Worm (Caenorhabditis elegans): Measurements from ENCODE around the gene rfc-4.

The rfc-4 gene

ce11 chrIII:6969781-6970342 lies 2.2 kb upstream of the rfc-4 start:
- no peak for TF ChIP-seq ama-1 (optimal IDR thresholded peaks at IDR 0.05)
- no peak for TF ChIP-seq nfya-1 (tag; optimal IDR thresholded peaks at IDR 0.05)

ce11 chrIII:6970744-6971143 lies 1.3 kb upstream of the rfc-4 start:
- TF ChIP-seq K09A11.1 (tag; optimal IDR thresholded peaks at IDR 0.05; ENCODE audit: insufficient read depth) (no peak), K02D7.2 (tag; optimal IDR thresholded peaks at IDR 0.05) (no peak), ceh-2 (tag; optimal IDR thresholded peaks at IDR 0.05) (no peak), Y22D7AL.16 (tag; optimal IDR thresholded peaks at IDR 0.05) (no peak), ztf-16 (tag; optimal IDR thresholded peaks at IDR 0.05) (no peak), ceh-31 (tag; optimal IDR thresholded peaks at IDR 0.05) (no peak), ref-2 (tag; optimal IDR thresholded peaks at IDR 0.05) (no peak), ceh-22 (tag; optimal IDR thresholded peaks at IDR 0.05) (no peak), T23F11.4 (GFP tag; optimal IDR thresholded peaks at IDR 0.05) (no peak), ttx-3 (tag; optimal IDR thresholded peaks at IDR 0.05) (no peak), rnt-1 (tag; optimal IDR thresholded peaks at IDR 0.05) (no peak), ceh-30 (tag; optimal IDR thresholded peaks at IDR 0.05) (no peak)

ce11 chrIII:6973682-6974081 lies 1.6 kb downstream of the rfc-4 start, which contains the start of gene F31E3.2:
Gene F31E3.2 (plus strand): TSS chrIII:6973982.
- TF ChIP-seq ceh-14 (tag; optimal IDR thresholded peaks at IDR 0.05) = no peak
- TF ChIP-seq ceh-48 (tag; optimal IDR thresholded peaks at IDR 0.05) = peak; percentile 22

- TF ChIP-seq ahr-1 (tag; optimal IDR thresholded peaks at IDR 0.05) = no peak
- no peak for TF ChIP-seq pqm-1 (tag; optimal IDR thresholded peaks at IDR 0.05)
Measured at ce11 chrIII:6974952-6975351, 2.9 kb downstream of the rfc-4 start.

ce11 chrIII:6978875-6979274 lies 6.8 kb downstream of the rfc-4 start:
- TF ChIP-seq fkh-10 (GFP tag; optimal IDR thresholded peaks at IDR 0.05) (no peak), ceh-48 (tag; optimal IDR thresholded peaks at IDR 0.05) (no peak), ceh-31 (tag; optimal IDR thresholded peaks at IDR 0.05) (peak; percentile 65), ceh-18 (tag; optimal IDR thresholded peaks at IDR 0.05) (peak; percentile 18), sdc-2 (tag; optimal IDR thresholded peaks at IDR 0.05) (no peak), sox-2 (GFP tag; IDR thresholded peaks at IDR 0.05) (no peak), zip-5 (tag; optimal IDR thresholded peaks at IDR 0.05) (no peak), ets-4 (tag; optimal IDR thresholded peaks at IDR 0.05) (no peak), ceh-6 (GFP tag; optimal IDR thresholded peaks at IDR 0.05) (no peak), F13H6.1 (tag; optimal IDR thresholded peaks at IDR 0.05) (no peak), ceh-34 (tag; optimal IDR thresholded peaks at IDR 0.05) (peak; percentile 37), unc-42 (tag; optimal IDR thresholded peaks at IDR 0.05) (no peak), ceh-9 (tag; optimal IDR thresholded peaks at IDR 0.05) (no peak), pag-3 (tag; optimal IDR thresholded peaks at IDR 0.05; ENCODE audit: borderline replicate concordance) (no peak), pat-9 (tag; optimal IDR thresholded peaks at IDR 0.05) (peak; percentile 10), ref-2 (tag; optimal IDR thresholded peaks at IDR 0.05) (peak; percentile 62), rnt-1 (tag; optimal IDR thresholded peaks at IDR 0.05) (peak; percentile 39), hlh-13 (GFP tag; optimal IDR thresholded peaks at IDR 0.05) (no peak), ceh-24 (tag; optimal IDR thresholded peaks at IDR 0.05) (no peak), pha-4 (tag; optimal IDR thresholded peaks at IDR 0.05) (no peak), K09A11.1 (tag; optimal IDR thresholded peaks at IDR 0.05; ENCODE audit: insufficient read depth) (no peak), gmeb-2 (tag; optimal IDR thresholded peaks at IDR 0.05) (no peak), mec-3 (tag; optimal IDR thresholded peaks at IDR 0.05; ENCODE audit: borderline replicate concordance) (no peak), dmd-4 (tag; optimal IDR thresholded peaks at IDR 0.05; ENCODE audit: borderline replicate concordance) (no peak), K02D7.2 (tag; optimal IDR thresholded peaks at IDR 0.05) (no peak), fax-1 (tag; optimal IDR thresholded peaks at IDR 0.05) (no peak), nfya-1 (tag; optimal IDR thresholded peaks at IDR 0.05) (peak; percentile 60), C08G9.2 (tag; optimal IDR thresholded peaks at IDR 0.05) (no peak), madf-2 (tag; optimal IDR thresholded peaks at IDR 0.05) (no peak), pqm-1 (tag; optimal IDR thresholded peaks at IDR 0.05) (no peak), syd-9 (tag; optimal IDR thresholded peaks at IDR 0.05) (no peak), elt-2 (tag; optimal IDR thresholded peaks at IDR 0.05) (no peak), npax-4 (tag; optimal IDR thresholded peaks at IDR 0.05) (no peak), tbx-2 (tag; optimal IDR thresholded peaks at IDR 0.05) (peak; percentile 60), dve-1 (tag; optimal IDR thresholded peaks at IDR 0.05) (no peak)
